Worm (Caenorhabditis elegans) whole organism, L4 larva: ENCODE results near the gene C16A3.6.

Source experiments
- gei-8 ChIP-seq: fragments of 200-800 bp; sonication (Bioruptor generic); optimal IDR thresholded peaks from 2 replicates; lab custom pipeline; 2018; ENCODE audit warnings: mild to moderate bottlenecking, missing genetic modification characterization, missing compliant biosample characterization
- jun-1 ChIP-seq: fragments of 150-350 bp; optimal IDR thresholded peaks from 2 replicates; lab custom pipeline; 2014; ENCODE audit warnings: missing biosample characterization, missing genetic modification reagents, missing genetic modification characterization

DNA sequence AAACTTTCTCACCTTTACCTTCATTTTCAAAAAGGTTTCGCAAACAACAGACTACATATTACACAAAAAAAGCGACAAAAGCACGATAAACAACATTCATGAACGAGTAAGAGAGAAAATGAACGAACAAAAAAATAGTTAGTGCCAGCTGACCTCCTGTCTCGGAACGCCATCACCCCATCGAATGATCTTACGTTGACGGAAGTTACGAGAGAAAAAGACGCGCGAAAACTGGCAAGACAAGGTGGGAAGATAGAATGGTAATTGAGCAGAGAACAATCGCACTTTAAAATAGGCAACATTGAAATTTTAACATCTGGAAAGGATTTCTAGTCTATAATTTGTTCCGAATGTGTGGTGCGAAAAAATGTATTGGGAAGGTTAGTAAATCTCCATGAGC lies 41.2 kb downstream of the C16A3.6 start:
- TF ChIP-seq gei-8 (GFP tag; lab: Kevin White, UChicago) (no peak), jun-1 (tag; lab: Kevin White, UChicago) (no peak)
